Fruit fly (Drosophila melanogaster): ENCODE measurements around the gene Boh2.

dm6 chr2L:11228909-11229574, 50.2 kb downstream of the Boh2 start:
- TF ChIP-seq EcR (GFP tag; optimal IDR thresholded peaks at IDR 0.05) = no peak
- no peak for TF ChIP-seq CG14655 (GFP tag; optimal IDR thresholded peaks at IDR 0.05)
- 0 out of 2 replicates have a peak, but pooled peaks have one; percentile 11 for TF ChIP-seq Ets98B (GFP tag; IDR thresholded peaks at IDR 0.05)
- TF ChIP-seq CG13204 (GFP tag; optimal IDR thresholded peaks at IDR 0.05) = no peak
- no peak for TF ChIP-seq Pif1A (GFP tag; optimal IDR thresholded peaks at IDR 0.05)
- TF ChIP-seq CG32121 (GFP tag; IDR thresholded peaks at IDR 0.05) = no peak
- no peak for TF ChIP-seq CG4496 (GFP tag; IDR thresholded peaks at IDR 0.05)
- no peak for TF ChIP-seq CG12605 (GFP tag; IDR thresholded peaks at IDR 0.05)
- TF ChIP-seq CG10348 (GFP tag; IDR thresholded peaks at IDR 0.05) = no peak
- TF ChIP-seq CG15710 (tag; optimal IDR thresholded peaks at IDR 0.05) = no peak
- no peak for TF ChIP-seq CG9948 (tag; optimal IDR thresholded peaks at IDR 0.05)
- no peak for TF ChIP-seq CG8159 (tag; optimal IDR thresholded peaks at IDR 0.05)
- TF ChIP-seq gl (tag; optimal IDR thresholded peaks at IDR 0.05) = no peak
- no peak for TF ChIP-seq rn (GFP tag; IDR thresholded peaks at IDR 0.05)

All from whole organism, pupa.